Worm (Caenorhabditis elegans) whole organism, late embryonic: ENCODE measurements around the gene fbxa-11.

Experiments
- ama-1 ChIP-seq: fragments of 150-350 bp; optimal IDR thresholded peaks from 2 replicates; lab custom pipeline; 2014
- ceh-45 ChIP-seq: fragments of 200-800 bp; sonication (Bioruptor generic); IDR thresholded peaks from 2 replicates; pipeline ENCODE4 v1.3.6; 2022; ENCODE audit warnings: missing genetic modification reagents, missing genetic modification characterization, missing compliant biosample characterization
- fkh-10 ChIP-seq: fragments of 150-350 bp; optimal IDR thresholded peaks from 2 replicates; lab custom pipeline; 2014; ENCODE audit warnings: missing biosample characterization, missing genetic modification reagents, missing genetic modification characterization
- lin-11 ChIP-seq: fragments of 200-800 bp; sonication (Bioruptor generic); optimal IDR thresholded peaks from 2 replicates; lab custom pipeline; 2018; ENCODE audit warnings: mild to moderate bottlenecking, missing genetic modification characterization, missing compliant biosample characterization
- rnt-1 ChIP-seq: sonication (generic microtip); optimal IDR thresholded peaks from 2 replicates; lab custom pipeline; 2016; ENCODE audit warnings: missing genetic modification characterization, missing compliant biosample characterization
- unc-55 ChIP-seq: sonication (generic microtip); optimal IDR thresholded peaks from 2 replicates; lab custom pipeline; 2017; ENCODE audit warnings: missing biosample characterization, missing genetic modification reagents, missing genetic modification characterization

ce11 chrIII:991581-991980, 40.9 kb downstream of the fbxa-11 start, which contains the start of gene trp-2:
- TF ChIP-seq ama-1 = no peak
- TF ChIP-seq fkh-10 = no peak
- TF ChIP-seq rnt-1 (tag; lab: Kevin White, UChicago) = no peak
- TF ChIP-seq unc-55 (GFP tag; lab: Kevin White, UChicago) = no peak
- no peak for TF ChIP-seq ceh-45 (GFP tag; lab: Robert Waterston, UW)
- TF ChIP-seq lin-11 (tag; lab: Kevin White, UChicago) = no peak
